Worm (Caenorhabditis elegans) whole organism, young adult: Measurements from ENCODE around the gene sre-8.
A peak's percentile ranks its signal among the peaks of the same experiment; 100 is the strongest.

Experiments used
- B0336.3 ChIP-seq: fragments of 200-800 bp; sonication (Bioruptor generic); IDR thresholded peaks from 2 replicates; pipeline ENCODE4 v1.3.6; 2022; ENCODE audit warnings: missing genetic modification characterization, missing compliant biosample characterization
- C06A6.2 ChIP-seq: fragments of 200-800 bp; sonication (Bioruptor generic); conservative IDR thresholded peaks from 2 replicates; pipeline ENCODE4 v1.3.6; 2022; ENCODE audit warnings: missing genetic modification characterization, missing compliant biosample characterization
- C17E4.6 ChIP-seq: fragments of 200-800 bp; sonication (Bioruptor generic); IDR thresholded peaks from 2 replicates; pipeline ENCODE4 v1.3.6; 2022; ENCODE audit warnings: missing genetic modification reagents, missing genetic modification characterization, missing compliant biosample characterization
- D2030.7 ChIP-seq: fragments of 200-800 bp; sonication (Bioruptor generic); IDR thresholded peaks from 2 replicates; pipeline ENCODE4 v1.3.6; 2022; ENCODE audit warnings: missing genetic modification reagents, missing genetic modification characterization, missing compliant biosample characterization
- F33H1.4 ChIP-seq: fragments of 200-800 bp; sonication (Bioruptor generic); IDR thresholded peaks from 2 replicates; pipeline ENCODE4 v1.3.6; 2022; ENCODE audit warnings: missing genetic modification reagents, missing genetic modification characterization, missing compliant biosample characterization
- F39B2.1 ChIP-seq: fragments of 200-800 bp; sonication (Bioruptor generic); IDR thresholded peaks from 2 replicates; pipeline ENCODE4 v1.3.6; 2022; ENCODE audit warnings: missing genetic modification reagents, missing genetic modification characterization, missing compliant biosample characterization
- F49E8.2 ChIP-seq: sonication (generic microtip); optimal IDR thresholded peaks from 3 replicates; lab custom pipeline; 2017; ENCODE audit warnings: missing genetic modification characterization, mild to moderate bottlenecking, missing compliant biosample characterization, antibody characterized with exemption, moderate library complexity; ENCODE audit not compliant: insufficient read depth
- F55B11.4 ChIP-seq: sonication (generic microtip); optimal IDR thresholded peaks from 2 replicates; lab custom pipeline; 2016; ENCODE audit warnings: missing compliant biosample characterization, missing genetic modification characterization, borderline replicate concordance; ENCODE audit not compliant: insufficient read depth
- K11D2.4 ChIP-seq: fragments of 200-800 bp; sonication (Bioruptor generic); IDR thresholded peaks from 2 replicates; pipeline ENCODE4 v1.3.6; 2022; ENCODE audit warnings: missing genetic modification reagents, missing genetic modification characterization, missing compliant biosample characterization
- Y53G8AR.9 ChIP-seq: fragments of 200-800 bp; sonication (Bioruptor generic); conservative IDR thresholded peaks from 2 replicates; pipeline ENCODE4 v1.3.6; 2022; ENCODE audit warnings: missing genetic modification reagents, missing genetic modification characterization, missing compliant biosample characterization
- Y67H2A.10 ChIP-seq: fragments of 200-800 bp; sonication (Bioruptor generic); conservative IDR thresholded peaks from 2 replicates; pipeline ENCODE4 v1.3.6; 2022; ENCODE audit warnings: missing genetic modification reagents, missing genetic modification characterization, missing compliant biosample characterization
- aptf-2 ChIP-seq: fragments of 200-800 bp; sonication (Bioruptor generic); conservative IDR thresholded peaks from 2 replicates; pipeline ENCODE4 v1.3.6; 2022; ENCODE audit warnings: missing genetic modification reagents, missing genetic modification characterization, missing compliant biosample characterization
- aptf-3 ChIP-seq: fragments of 200-800 bp; sonication (Bioruptor generic); IDR thresholded peaks from 2 replicates; pipeline ENCODE4 v1.3.6; 2022; ENCODE audit warnings: missing genetic modification characterization, missing compliant biosample characterization
- atf-7 ChIP-seq: sonication (generic microtip); optimal IDR thresholded peaks from 2 replicates; lab custom pipeline; 2017; ENCODE audit warnings: mild to moderate bottlenecking, missing genetic modification characterization, missing compliant biosample characterization
- attf-6 ChIP-seq: fragments of 200-800 bp; sonication (Bioruptor generic); IDR thresholded peaks from 2 replicates; pipeline ENCODE4 v1.3.6; 2022; ENCODE audit warnings: missing genetic modification reagents, missing genetic modification characterization, missing compliant biosample characterization
- bed-2 ChIP-seq: fragments of 200-800 bp; sonication (Bioruptor generic); IDR thresholded peaks from 2 replicates; pipeline ENCODE4 v1.3.6; 2022; ENCODE audit warnings: missing genetic modification reagents, missing genetic modification characterization, missing compliant biosample characterization
- cebp-1 ChIP-seq, 2 experiments: fragments of 200-800 bp in 1 of 2; sonication (Bioruptor generic) in 1 of 2; sonication (generic microtip) in 1 of 2; IDR thresholded peaks in 1 of 2; optimal IDR thresholded peaks in 1 of 2; 2 replicates each; pipeline versions ENCODE4 v1.3.6 to Lab custom; 2017 to 2022; ENCODE audit warnings: missing compliant biosample characterization in 2 of 2, missing genetic modification characterization in 2 of 2, mild to moderate bottlenecking in 1 of 2, missing genetic modification reagents in 1 of 2, moderate library complexity in 1 of 2
- cebp-2 ChIP-seq: fragments of 200-800 bp; sonication (Bioruptor generic); IDR thresholded peaks from 2 replicates; pipeline ENCODE4 v1.3.6; 2022; ENCODE audit warnings: missing genetic modification characterization, missing compliant biosample characterization
- ceh-58 ChIP-seq: fragments of 200-800 bp; sonication (Bioruptor generic); IDR thresholded peaks from 2 replicates; pipeline ENCODE4 v1.3.6; 2022; ENCODE audit warnings: missing genetic modification characterization, missing compliant biosample characterization
- ceh-91 ChIP-seq: fragments of 200-800 bp; sonication (Bioruptor generic); IDR thresholded peaks from 2 replicates; pipeline ENCODE4 v1.3.6; 2022; ENCODE audit warnings: missing genetic modification reagents, missing genetic modification characterization, missing compliant biosample characterization
- dpl-1 ChIP-seq: fragments of 150-350 bp; optimal IDR thresholded peaks from 2 replicates; lab custom pipeline; 2014; ENCODE audit warnings: missing biosample characterization, missing genetic modification reagents, missing genetic modification characterization
- efl-1 ChIP-seq: fragments of 150-350 bp; optimal IDR thresholded peaks from 2 replicates; lab custom pipeline; 2014; ENCODE audit warnings: missing biosample characterization, missing genetic modification reagents, missing genetic modification characterization
- egl-18 ChIP-seq: fragments of 200-800 bp; sonication (Bioruptor generic); IDR thresholded peaks from 2 replicates; pipeline ENCODE4 v1.3.6; 2022; ENCODE audit warnings: missing genetic modification reagents, missing genetic modification characterization, missing compliant biosample characterization
- egrh-3 ChIP-seq: fragments of 200-800 bp; sonication (Bioruptor generic); IDR thresholded peaks from 2 replicates; pipeline ENCODE4 v1.3.6; 2022; ENCODE audit warnings: missing genetic modification reagents, missing genetic modification characterization, missing compliant biosample characterization
- ekl-4 ChIP-seq: fragments of 200-800 bp; sonication (Bioruptor generic); IDR thresholded peaks from 2 replicates; pipeline ENCODE4 v1.3.6; 2022; ENCODE audit warnings: missing genetic modification reagents, missing genetic modification characterization, missing compliant biosample characterization
- fkh-3 ChIP-seq: sonication (generic microtip); optimal IDR thresholded peaks from 2 replicates; lab custom pipeline; 2016; ENCODE audit warnings: mild to moderate bottlenecking, missing genetic modification characterization, missing compliant biosample characterization
- gei-17 ChIP-seq: fragments of 200-800 bp; sonication (Bioruptor generic); optimal IDR thresholded peaks from 2 replicates; lab custom pipeline; 2018; ENCODE audit warnings: mild to moderate bottlenecking, missing genetic modification characterization, missing compliant biosample characterization
- hmg-1.2 ChIP-seq: fragments of 200-800 bp; sonication (Bioruptor generic); IDR thresholded peaks from 2 replicates; pipeline ENCODE4 v1.3.6; 2022; ENCODE audit warnings: missing genetic modification reagents, missing genetic modification characterization, missing compliant biosample characterization
- lin-26 ChIP-seq: fragments of 200-800 bp; sonication (Bioruptor generic); IDR thresholded peaks from 2 replicates; pipeline ENCODE4 v1.3.6; 2022; ENCODE audit warnings: missing genetic modification reagents, missing genetic modification characterization, missing compliant biosample characterization
- lir-1 ChIP-seq: fragments of 200-800 bp; sonication (Bioruptor generic); conservative IDR thresholded peaks from 2 replicates; pipeline ENCODE4 v1.3.6; 2022; ENCODE audit warnings: missing genetic modification reagents, missing genetic modification characterization, missing compliant biosample characterization
- lsy-27 ChIP-seq: sonication (generic microtip); optimal IDR thresholded peaks from 2 replicates; lab custom pipeline; 2017; ENCODE audit warnings: missing genetic modification characterization, mild to moderate bottlenecking, missing compliant biosample characterization, antibody characterized with exemption, missing genotype, borderline replicate concordance; ENCODE audit not compliant: insufficient read depth
- madf-6 ChIP-seq: fragments of 200-800 bp; sonication (Bioruptor generic); IDR thresholded peaks from 2 replicates; pipeline ENCODE4 v1.3.6; 2022; ENCODE audit warnings: missing genetic modification reagents, missing genetic modification characterization, missing compliant biosample characterization
- madf-8 ChIP-seq: fragments of 200-800 bp; sonication (Bioruptor generic); conservative IDR thresholded peaks from 2 replicates; pipeline ENCODE4 v1.3.6; 2022; ENCODE audit warnings: missing genetic modification reagents, missing genetic modification characterization, missing compliant biosample characterization
- mcd-1 ChIP-seq: fragments of 200-800 bp; sonication (Bioruptor generic); IDR thresholded peaks from 2 replicates; pipeline ENCODE4 v1.3.6; 2022; ENCODE audit warnings: missing genetic modification reagents, missing genetic modification characterization, missing compliant biosample characterization
- mel-28 ChIP-seq: sonication (generic microtip); optimal IDR thresholded peaks from 2 replicates; lab custom pipeline; 2016; ENCODE audit warnings: borderline replicate concordance, mild to moderate bottlenecking, missing genetic modification characterization, missing compliant biosample characterization
- mxl-1 ChIP-seq: sonication (generic microtip); optimal IDR thresholded peaks from 2 replicates; lab custom pipeline; 2016; ENCODE audit warnings: missing genetic modification characterization, missing compliant biosample characterization
- nhr-27 ChIP-seq: fragments of 200-800 bp; sonication (Bioruptor generic); optimal IDR thresholded peaks from 2 replicates; lab custom pipeline; 2018; ENCODE audit warnings: mild to moderate bottlenecking, missing genetic modification characterization, moderate library complexity, missing compliant biosample characterization
- rec-8 ChIP-seq, 2 experiments: sonication (generic microtip); optimal IDR thresholded peaks; 2 replicates each; lab custom pipeline; 2016; ENCODE audit warnings: mild to moderate bottlenecking in 2 of 2, missing genetic modification characterization in 2 of 2, missing genetic modification reagents in 2 of 2, missing genotype in 2 of 2, missing biosample characterization in 1 of 2, missing compliant biosample characterization in 1 of 2, moderate library complexity in 1 of 2
- sptf-2 ChIP-seq: fragments of 200-800 bp; sonication (Bioruptor generic); optimal IDR thresholded peaks from 2 replicates; lab custom pipeline; 2018; ENCODE audit warnings: mild to moderate bottlenecking, missing genetic modification characterization, missing compliant biosample characterization
- tbp1 ChIP-seq: fragments of 200-800 bp; sonication (Bioruptor generic); optimal IDR thresholded peaks from 2 replicates; lab custom pipeline; 2018; ENCODE audit warnings: mild to moderate bottlenecking, missing genetic modification characterization, missing compliant biosample characterization
- tbx-9 ChIP-seq: sonication (generic microtip); optimal IDR thresholded peaks from 2 replicates; lab custom pipeline; 2016; ENCODE audit warnings: borderline replicate concordance, missing genetic modification characterization, inconsistent platforms, missing compliant biosample characterization
- unc-130 ChIP-seq: sonication (generic microtip); optimal IDR thresholded peaks from 2 replicates; lab custom pipeline; 2016; ENCODE audit warnings: missing genetic modification reagents, missing genetic modification characterization, missing compliant biosample characterization
- xnd-1 ChIP-seq: sonication (generic microtip); optimal IDR thresholded peaks from 2 replicates; lab custom pipeline; 2016; ENCODE audit warnings: missing genotype, missing genetic modification reagents, missing genetic modification characterization, missing compliant biosample characterization
- zim-3 ChIP-seq: sonication (generic microtip); optimal IDR thresholded peaks from 2 replicates; lab custom pipeline; 2017; ENCODE audit warnings: mild to moderate bottlenecking, missing genetic modification characterization, moderate library complexity, missing compliant biosample characterization
- ztf-28 ChIP-seq: fragments of 200-800 bp; sonication (Bioruptor generic); IDR thresholded peaks from 2 replicates; pipeline ENCODE4 v1.3.6; 2022; ENCODE audit warnings: missing genetic modification reagents, missing genetic modification characterization, missing compliant biosample characterization

sre-8 gene

ce11 chrV:14290636-14291035, 33.7 kb downstream of the sre-8 start, which contains the start of gene F14D7.18:
Gene F14D7.18, minus strand, starts transcription at chrV:14290736.
- TF ChIP-seq rec-8 (tag; optimal IDR thresholded peaks at IDR 0.05; lab: Kevin White, UChicago) (no peak), tbx-9 (tag; lab: Kevin White, UChicago) (no peak), lir-1 (GFP tag; lab: Robert Waterston, UW) (no peak), F39B2.1 (GFP tag; lab: Robert Waterston, UW) (no peak), dpl-1 (GFP tag; lab: Kevin White, UChicago) (no peak), ekl-4 (GFP tag; lab: Robert Waterston, UW) (no peak), mxl-1 (no peak)
- TF ChIP-seq, all 124 proteins: peak for 0

ce11 chrV:14293667-14294194, 36.8 kb downstream of the sre-8 start, which contains the start of gene F14D7.2:
Gene F14D7.2, minus strand, starts transcription at chrV:14293717.
- TF ChIP-seq dpl-1 (GFP tag; lab: Kevin White, UChicago) (peak; percentile 1), K11D2.4 (no peak), ztf-28 (no peak), F33H1.4 (GFP tag; lab: Robert Waterston, UW) (0 out of 2 replicates have a peak, but pooled peaks have one; percentile 15), B0336.3 (no peak), efl-1 (GFP tag; lab: Kevin White, UChicago) (peak; percentile 71), Y67H2A.10 (no peak), F49E8.2 (tag; lab: Kevin White, UChicago) (no peak), aptf-2 (GFP tag; lab: Robert Waterston, UW) (peak; percentile 99), egl-18 (no peak), nhr-27 (tag; lab: Kevin White, UChicago) (no peak), F55B11.4 (tag; lab: Kevin White, UChicago) (no peak), lsy-27 (tag; lab: Kevin White, UChicago) (no peak), D2030.7 (GFP tag; lab: Robert Waterston, UW) (no peak), xnd-1 (tag; lab: Kevin White, UChicago) (peak; percentile 50), egrh-3 (no peak), cebp-2 (no peak), ekl-4 (GFP tag; lab: Robert Waterston, UW) (no peak), hmg-1.2 (peak; percentile 42; the same call in 1 of the 2 replicates), gei-17 (GFP tag; lab: Kevin White, UChicago) (no peak), ceh-91 (no peak), lin-26 (GFP tag; lab: Robert Waterston, UW) (no peak), C06A6.2 (GFP tag; lab: Robert Waterston, UW) (no peak), C17E4.6 (GFP tag; lab: Robert Waterston, UW) (no peak), madf-6 (peak; percentile 80), cebp-1 (GFP tag; IDR thresholded peaks at IDR 0.05; lab: Robert Waterston, UW) (no peak), cebp-1 (tag; optimal IDR thresholded peaks at IDR 0.05; lab: Kevin White, UChicago) (no peak), fkh-3 (tag; lab: Kevin White, UChicago) (no peak), madf-8 (GFP tag; lab: Robert Waterston, UW) (peak; percentile 62), mxl-1 (no peak), unc-130 (GFP tag; lab: Kevin White, UChicago) (no peak), zim-3 (tag; lab: Kevin White, UChicago) (no peak), tbp1 (GFP tag; lab: Kevin White, UChicago) (no peak), attf-6 (GFP tag; lab: Robert Waterston, UW) (no peak), mel-28 (tag; lab: Kevin White, UChicago) (no peak), mcd-1 (no peak), bed-2 (no peak), F39B2.1 (GFP tag; lab: Robert Waterston, UW) (no peak), ceh-58 (no peak), sptf-2 (GFP tag; lab: Kevin White, UChicago) (no peak), Y53G8AR.9 (GFP tag; lab: Robert Waterston, UW) (no peak), atf-7 (no peak), aptf-3 (GFP tag; lab: Robert Waterston, UW) (peak; percentile 98)
